Worm (Caenorhabditis elegans) whole organism, late embryonic: ENCODE results near the gene F42H10.2.

Experiments used
- ama-1 ChIP-seq: fragments of 150-350 bp; optimal IDR thresholded peaks from 2 replicates; lab custom pipeline; 2014
- ets-4 ChIP-seq: sonication (generic microtip); optimal IDR thresholded peaks from 2 replicates; lab custom pipeline; 2016; ENCODE audit warnings: missing genetic modification characterization, missing compliant biosample characterization

ce11 chrIII:8533900-8534299 is 43.5 kb downstream of the F42H10.2 start:
- TF ChIP-seq ama-1 (no peak), ets-4 (tag; lab: Kevin White, UChicago) (no peak)
